Fruit fly (Drosophila melanogaster): ENCODE results near the gene Wdr81.

Wdr81 gene

dm6 chr2L:12045941-12046855, 25.4 kb upstream of the Wdr81 start, which contains the start of gene CG6770 (continued):
- peak; percentile 65 for TF ChIP-seq CG15011 (GFP tag; optimal IDR thresholded peaks at IDR 0.05)
- peak; percentile 2 for TF ChIP-seq BEAF-32 (GFP tag; optimal IDR thresholded peaks at IDR 0.05)
- peak; percentile 92 for TF ChIP-seq CG13624 (GFP tag; optimal IDR thresholded peaks at IDR 0.05)
- peak; percentile 66; the same call in 1 of the 2 replicates for TF ChIP-seq CG10321 (GFP tag; IDR thresholded peaks at IDR 0.05)
- TF ChIP-seq CHES-1-like (GFP tag; optimal IDR thresholded peaks at IDR 0.05) = peak; percentile 41
- peak; percentile 43 for TF ChIP-seq Dad (GFP tag; optimal IDR thresholded peaks at IDR 0.05)
- TF ChIP-seq bab2 (GFP tag; optimal IDR thresholded peaks at IDR 0.05) = peak; percentile 37
- no peak for TF ChIP-seq aop (GFP tag; IDR thresholded peaks at IDR 0.05)
- TF ChIP-seq CG10979 (tag; optimal IDR thresholded peaks at IDR 0.05) = peak; percentile 64
- TF ChIP-seq slou (GFP tag; optimal IDR thresholded peaks at IDR 0.05) = no peak
- peak; percentile 14 for TF ChIP-seq CG8281 (tag; optimal IDR thresholded peaks at IDR 0.05)
- peak; percentile 55 for TF ChIP-seq CG3407 (GFP tag; optimal IDR thresholded peaks at IDR 0.05)
- TF ChIP-seq CG17186 (GFP tag; optimal IDR thresholded peaks at IDR 0.05) = no peak
- peak; percentile 81 for TF ChIP-seq ttk (GFP tag; IDR thresholded peaks at IDR 0.05)
- peak; percentile 46 to 75 for TF ChIP-seq bsh (GFP tag; optimal IDR thresholded peaks at IDR 0.05)
- TF ChIP-seq eve (GFP tag; optimal IDR thresholded peaks at IDR 0.05) = no peak
- peak; percentile 74 for TF ChIP-seq CG6854 (GFP tag; optimal IDR thresholded peaks at IDR 0.05)
- no peak for TF ChIP-seq CG10654 (GFP tag; optimal IDR thresholded peaks at IDR 0.05)
- TF ChIP-seq CG6654 (GFP tag; optimal IDR thresholded peaks at IDR 0.05) = no peak
- peak; percentile 8 for TF ChIP-seq kay (GFP tag; optimal IDR thresholded peaks at IDR 0.05)
- TF ChIP-seq wek (GFP tag; optimal IDR thresholded peaks at IDR 0.05) = no peak
- TF ChIP-seq pros (GFP tag; optimal IDR thresholded peaks at IDR 0.05) = no peak
- no peak for TF ChIP-seq kni (GFP tag; optimal IDR thresholded peaks at IDR 0.05)
- no peak for TF ChIP-seq ab (GFP tag; optimal IDR thresholded peaks at IDR 0.05)
- peak; percentile 51 for TF ChIP-seq Mad (GFP tag; optimal IDR thresholded peaks at IDR 0.05)
- TF ChIP-seq knrl (GFP tag; IDR thresholded peaks at IDR 0.05; ENCODE audit: partially characterized antibody) = no peak
- peak; percentile 88 for TF ChIP-seq grau (tag; optimal IDR thresholded peaks at IDR 0.05)
- peak; percentile 83 for TF ChIP-seq BtbVII (GFP tag; optimal IDR thresholded peaks at IDR 0.05)
- peak; percentile 52; the same call in 1 of the 3 replicates for TF ChIP-seq otp (GFP tag; IDR thresholded peaks at IDR 0.05)
- TF ChIP-seq tin (GFP tag; optimal IDR thresholded peaks at IDR 0.05) = peak; percentile 48
- no peak for TF ChIP-seq Hr39 (optimal IDR thresholded peaks at IDR 0.05)
- peak; percentile 95 for TF ChIP-seq Fer1 (GFP tag; optimal IDR thresholded peaks at IDR 0.05)
- TF ChIP-seq CG2712 (tag; optimal IDR thresholded peaks at IDR 0.05) = peak; percentile 75
- no peak for TF ChIP-seq CG2129 (GFP tag; IDR thresholded peaks at IDR 0.05; ENCODE audit: partially characterized antibody)
- no peak for TF ChIP-seq cg (GFP tag; optimal IDR thresholded peaks at IDR 0.05)
- peak; percentile 62 for TF ChIP-seq ewg (GFP tag; optimal IDR thresholded peaks at IDR 0.05)
- peak; percentile 64 for TF ChIP-seq her (GFP tag; optimal IDR thresholded peaks at IDR 0.05)
- peak; percentile 13 for TF ChIP-seq maf-S (GFP tag; optimal IDR thresholded peaks at IDR 0.05)
- TF ChIP-seq nerfin-1 (tag; optimal IDR thresholded peaks at IDR 0.05) = peak; percentile 36
- peak; percentile 49 for TF ChIP-seq Spps (tag; optimal IDR thresholded peaks at IDR 0.05)
- peak; percentile 57 for TF ChIP-seq Blimp-1 (GFP tag; optimal IDR thresholded peaks at IDR 0.05)
- TF ChIP-seq esg (GFP tag; conservative IDR thresholded peaks at IDR 0.05) = peak; percentile 73
- TF ChIP-seq CG1603 (tag; optimal IDR thresholded peaks at IDR 0.05) = peak; percentile 76
- peak; percentile 64 for TF ChIP-seq tio (GFP tag; optimal IDR thresholded peaks at IDR 0.05)
- peak; percentile 9 for TF ChIP-seq MTF-1 (GFP tag; optimal IDR thresholded peaks at IDR 0.05; ENCODE audit: borderline replicate concordance)
- TF ChIP-seq CG3163 (GFP tag; optimal IDR thresholded peaks at IDR 0.05) = peak; percentile 16
- TF ChIP-seq CG17568 (GFP tag; optimal IDR thresholded peaks at IDR 0.05) = peak; percentile 84
- peak; percentile 73; the same call in 2 of the 3 replicates for TF ChIP-seq CG11093 (GFP tag; IDR thresholded peaks at IDR 0.05)
